Worm (Caenorhabditis elegans) whole organism, L2 larva: ENCODE measurements around the gene skpo-3.
A peak's percentile ranks its signal among the peaks of the same experiment; 100 is the strongest.

Experiments
- C34F6.9 ChIP-seq: fragments of 150-350 bp; optimal IDR thresholded peaks from 2 replicates; lab custom pipeline; 2014; ENCODE audit warnings: missing biosample characterization, missing genetic modification characterization
- F13H6.1 ChIP-seq: sonication (generic microtip); optimal IDR thresholded peaks from 2 replicates; lab custom pipeline; 2016; ENCODE audit warnings: missing genetic modification characterization, missing compliant biosample characterization
- R02D3.7 ChIP-seq: fragments of 150-350 bp; optimal IDR thresholded peaks from 2 replicates; lab custom pipeline; 2014; ENCODE audit warnings: missing biosample characterization, missing genetic modification characterization
- Y55F3AM.14 ChIP-seq: fragments of 200-800 bp; sonication (Bioruptor generic); optimal IDR thresholded peaks from 2 replicates; lab custom pipeline; 2018; ENCODE audit warnings: mild to moderate bottlenecking, missing genetic modification characterization, missing compliant biosample characterization
- ZK546.5 ChIP-seq: sonication (generic microtip); optimal IDR thresholded peaks from 2 replicates; lab custom pipeline; 2017; ENCODE audit warnings: missing biosample characterization, missing genetic modification characterization
- alr-1 ChIP-seq: fragments of 150-350 bp; optimal IDR thresholded peaks from 2 replicates; lab custom pipeline; 2014; ENCODE audit warnings: missing biosample characterization, missing genetic modification characterization
- aly-2 ChIP-seq: fragments of 150-350 bp; optimal IDR thresholded peaks from 2 replicates; lab custom pipeline; 2014; ENCODE audit warnings: missing biosample characterization, missing genetic modification characterization
- blmp-1 ChIP-seq: sonication (generic microtip); optimal IDR thresholded peaks from 2 replicates; lab custom pipeline; 2017; ENCODE audit warnings: missing genetic modification characterization, mild to moderate bottlenecking, missing compliant biosample characterization, antibody characterized with exemption, moderate library complexity; ENCODE audit not compliant: insufficient read depth
- ceh-16 ChIP-seq: fragments of 150-350 bp; optimal IDR thresholded peaks from 2 replicates; lab custom pipeline; 2014; ENCODE audit warnings: missing biosample characterization, missing genetic modification characterization
- ceh-82 ChIP-seq: fragments of 150-350 bp; optimal IDR thresholded peaks from 2 replicates; lab custom pipeline; 2014; ENCODE audit warnings: missing biosample characterization, missing genetic modification characterization
- crh-2 ChIP-seq: sonication (generic microtip); optimal IDR thresholded peaks from 2 replicates; lab custom pipeline; 2017; ENCODE audit warnings: missing biosample characterization, missing genetic modification characterization
- dmd-4 ChIP-seq: sonication (generic microtip); optimal IDR thresholded peaks from 2 replicates; lab custom pipeline; 2017; ENCODE audit warnings: missing biosample characterization, missing genetic modification characterization
- egl-27 ChIP-seq: sonication (generic microtip); optimal IDR thresholded peaks from 3 replicates; lab custom pipeline; 2017; ENCODE audit warnings: missing biosample characterization, missing genetic modification reagents, missing genetic modification characterization
- elt-1 ChIP-seq: fragments of 150-350 bp; optimal IDR thresholded peaks from 2 replicates; lab custom pipeline; 2014; ENCODE audit warnings: missing biosample characterization, missing genetic modification characterization
- fos-1 ChIP-seq: fragments of 150-350 bp; optimal IDR thresholded peaks from 2 replicates; lab custom pipeline; 2014; ENCODE audit warnings: missing biosample characterization, missing genetic modification characterization
- lin-11 ChIP-seq: fragments of 150-350 bp; sonication (generic microtip); optimal IDR thresholded peaks from 2 replicates; lab custom pipeline; 2014; ENCODE audit warnings: missing biosample characterization, missing genetic modification characterization, inconsistent platforms, mixed read lengths
- lin-13 ChIP-seq: fragments of 150-350 bp; optimal IDR thresholded peaks from 2 replicates; lab custom pipeline; 2014; ENCODE audit warnings: missing biosample characterization, missing genetic modification reagents, missing genetic modification characterization
- mab-5 ChIP-seq: fragments of 150-350 bp; optimal IDR thresholded peaks from 2 replicates; lab custom pipeline; 2014; ENCODE audit warnings: missing biosample characterization, missing genetic modification characterization
- mbf-1 ChIP-seq: sonication (generic microtip); optimal IDR thresholded peaks from 2 replicates; lab custom pipeline; 2017; ENCODE audit warnings: missing biosample characterization, missing genetic modification characterization
- mdl-1 ChIP-seq, 2 experiments: fragments of 150-350 bp in 1 of 2; sonication (generic microtip) in 1 of 2; optimal IDR thresholded peaks; 2 replicates each; lab custom pipeline; 2017; ENCODE audit warnings: missing biosample characterization in 2 of 2, missing genetic modification characterization in 2 of 2
- nhr-11 ChIP-seq: fragments of 150-350 bp; optimal IDR thresholded peaks from 2 replicates; lab custom pipeline; 2014; ENCODE audit warnings: missing biosample characterization, missing genetic modification characterization
- nhr-12 ChIP-seq: fragments of 150-350 bp; optimal IDR thresholded peaks from 2 replicates; lab custom pipeline; 2014; ENCODE audit warnings: missing biosample characterization, missing genetic modification characterization
- nhr-129 ChIP-seq: fragments of 150-350 bp; optimal IDR thresholded peaks from 2 replicates; lab custom pipeline; 2014; ENCODE audit warnings: missing biosample characterization, missing genetic modification characterization
- nhr-21 ChIP-seq: fragments of 150-350 bp; optimal IDR thresholded peaks from 2 replicates; lab custom pipeline; 2014; ENCODE audit warnings: missing biosample characterization, missing genetic modification characterization
- nhr-23 ChIP-seq: fragments of 150-350 bp; optimal IDR thresholded peaks from 2 replicates; lab custom pipeline; 2014; ENCODE audit warnings: missing biosample characterization, missing genetic modification reagents, missing genetic modification characterization
- nhr-237 ChIP-seq: fragments of 150-350 bp; optimal IDR thresholded peaks from 2 replicates; lab custom pipeline; 2014; ENCODE audit warnings: missing biosample characterization, missing genetic modification characterization
- nhr-77 ChIP-seq: fragments of 150-350 bp; optimal IDR thresholded peaks from 2 replicates; lab custom pipeline; 2014; ENCODE audit warnings: missing biosample characterization, missing genetic modification characterization
- sem-4 ChIP-seq: fragments of 150-350 bp; optimal IDR thresholded peaks from 2 replicates; lab custom pipeline; 2014; ENCODE audit warnings: missing biosample characterization, missing genetic modification reagents, missing genetic modification characterization
- sma-3 ChIP-seq: sonication (generic microtip); optimal IDR thresholded peaks from 2 replicates; lab custom pipeline; 2016; ENCODE audit warnings: missing genetic modification reagents, missing genetic modification characterization, missing compliant biosample characterization
- sma-9 ChIP-seq, 2 experiments: fragments of 150-350 bp in 1 of 2; sonication (generic microtip) in 1 of 2; optimal IDR thresholded peaks; 2 replicates each; lab custom pipeline; 2014 to 2016; ENCODE audit warnings: missing genetic modification characterization in 2 of 2, mild to moderate bottlenecking in 1 of 2, missing biosample characterization in 1 of 2, missing compliant biosample characterization in 1 of 2, missing genetic modification reagents in 1 of 2, moderate library complexity in 1 of 2
- snpc-4 ChIP-seq: fragments of 150-350 bp; optimal IDR thresholded peaks from 2 replicates; lab custom pipeline; 2014; ENCODE audit warnings: missing biosample characterization, missing genetic modification characterization
- unc-55 ChIP-seq: fragments of 150-350 bp; sonication (generic microtip); optimal IDR thresholded peaks from 3 replicates; lab custom pipeline; 2014; ENCODE audit warnings: missing biosample characterization, missing genetic modification reagents, missing genetic modification characterization
- unc-62 ChIP-seq: fragments of 150-350 bp; optimal IDR thresholded peaks from 2 replicates; lab custom pipeline; 2014; ENCODE audit warnings: missing biosample characterization, missing genetic modification reagents, missing genetic modification characterization
- ztf-1 ChIP-seq: fragments of 200-800 bp; sonication (Bioruptor generic); conservative IDR thresholded peaks from 2 replicates; pipeline ENCODE4 v1.3.6; 2022; ENCODE audit warnings: missing genetic modification characterization, missing compliant biosample characterization
- ztf-11 ChIP-seq: sonication (generic microtip); optimal IDR thresholded peaks from 2 replicates; lab custom pipeline; 2017; ENCODE audit warnings: missing biosample characterization, missing genetic modification characterization

skpo-3 gene

DNA sequence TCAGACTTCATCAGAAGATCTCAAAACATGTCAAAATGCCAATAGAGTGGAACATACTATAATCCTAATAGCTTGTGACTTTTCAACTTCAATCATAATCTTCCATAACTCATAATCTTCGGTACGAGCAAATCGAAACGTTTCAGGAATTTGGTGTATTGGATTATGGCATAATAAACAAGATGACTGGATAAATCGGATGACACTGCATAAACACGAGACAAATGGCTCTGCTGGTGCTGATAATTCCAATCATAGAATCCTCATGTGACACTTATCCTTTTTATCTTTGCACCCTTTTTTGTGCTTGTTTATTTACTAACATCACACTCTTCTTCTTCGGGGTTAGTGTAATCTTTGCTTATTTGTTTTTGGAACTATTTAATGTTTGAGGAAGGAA, 37.4 kb downstream of the skpo-3 start:
- TF ChIP-seq sma-9 (GFP tag; optimal IDR thresholded peaks at IDR 0.05; lab: Kevin White, UChicago), result peak; percentile 4
- no peak for TF ChIP-seq sma-9 (tag; optimal IDR thresholded peaks at IDR 0.05; lab: Kevin White, UChicago)
- no peak for TF ChIP-seq lin-11

DNA sequence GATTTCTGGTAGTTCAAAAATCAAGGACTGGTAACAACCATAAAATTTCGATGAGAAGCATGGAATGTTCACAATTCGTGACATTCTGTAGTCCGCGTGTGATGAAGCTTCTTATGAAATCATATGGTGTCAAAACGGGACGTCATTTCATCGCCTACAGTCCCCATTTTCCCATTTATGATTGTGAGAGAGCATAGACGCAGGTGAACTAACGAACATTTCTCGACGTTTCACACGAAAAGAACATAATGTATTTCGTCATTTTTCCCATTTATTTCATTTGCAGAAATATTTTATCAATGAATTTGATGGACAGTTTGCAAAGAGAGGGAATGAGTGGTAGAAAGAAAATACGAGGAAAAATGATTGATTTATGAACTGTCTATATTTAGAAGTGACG, 41.5 kb downstream of the skpo-3 start:
- TF ChIP-seq sma-9 (GFP tag; optimal IDR thresholded peaks at IDR 0.05; lab: Kevin White, UChicago) (peak; percentile 3), sma-9 (tag; optimal IDR thresholded peaks at IDR 0.05; lab: Kevin White, UChicago) (no peak), ztf-1 (no peak), crh-2 (peak; percentile 14), fos-1 (tag; lab: Kevin White, UChicago) (peak; percentile 61), nhr-11 (tag; lab: Kevin White, UChicago) (no peak)

DNA sequence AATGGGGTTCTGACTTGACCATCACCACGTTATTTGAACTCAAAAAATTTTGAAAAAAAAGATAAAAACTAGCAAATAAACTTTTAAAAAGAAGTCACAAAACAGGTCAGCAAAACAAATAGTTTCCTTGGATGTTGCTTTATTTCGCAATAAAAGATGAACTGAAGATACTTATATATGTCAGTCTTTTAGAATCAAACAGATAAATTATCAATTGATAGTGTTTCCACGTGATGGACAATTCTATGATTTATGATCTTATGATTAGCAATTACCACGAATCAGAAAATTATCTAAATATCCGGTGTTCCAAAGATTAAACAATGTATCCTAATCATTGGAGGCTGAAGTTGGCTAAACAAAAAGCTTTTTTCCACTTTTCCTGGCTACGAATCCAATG, 42.0 kb downstream of the skpo-3 start:
- no peak for TF ChIP-seq Y55F3AM.14 (GFP tag; lab: Kevin White, UChicago)
- TF ChIP-seq aly-2 (tag; lab: Kevin White, UChicago), result no peak
- TF ChIP-seq ceh-16, result no peak
- no peak for TF ChIP-seq elt-1 (tag; lab: Kevin White, UChicago)
- peak; percentile 3 for TF ChIP-seq nhr-129
- TF ChIP-seq ZK546.5 (tag; lab: Kevin White, UChicago), result no peak
- peak; percentile 41 for TF ChIP-seq unc-62
- TF ChIP-seq mbf-1 (tag; lab: Kevin White, UChicago), result no peak
- TF ChIP-seq mab-5 (tag; lab: Kevin White, UChicago), result peak; percentile 69
- TF ChIP-seq nhr-237 (tag; lab: Kevin White, UChicago), result no peak
- TF ChIP-seq alr-1 (tag; lab: Kevin White, UChicago), result no peak
- TF ChIP-seq F13H6.1, result no peak
- TF ChIP-seq nhr-77 (tag; lab: Kevin White, UChicago), result no peak
- TF ChIP-seq lin-13 (GFP tag; lab: Kevin White, UChicago), result no peak
- peak; percentile 22 for TF ChIP-seq egl-27 (tag; lab: Kevin White, UChicago)
- peak; percentile 29 for TF ChIP-seq sma-9 (GFP tag; optimal IDR thresholded peaks at IDR 0.05; lab: Kevin White, UChicago)
- no peak for TF ChIP-seq sma-9 (tag; optimal IDR thresholded peaks at IDR 0.05; lab: Kevin White, UChicago)
- peak; percentile 70 for TF ChIP-seq sma-3 (GFP tag; lab: Kevin White, UChicago)
- TF ChIP-seq ceh-82 (tag; lab: Kevin White, UChicago), result no peak
- no peak for TF ChIP-seq R02D3.7 (tag; lab: Kevin White, UChicago)
- peak; percentile 8 for TF ChIP-seq crh-2
- peak; percentile 69 for TF ChIP-seq blmp-1 (tag; lab: Kevin White, UChicago)
- no peak for TF ChIP-seq sem-4 (tag; lab: Kevin White, UChicago)
- peak; percentile 88 for TF ChIP-seq nhr-21 (tag; lab: Kevin White, UChicago)
- no peak for TF ChIP-seq snpc-4 (tag; lab: Kevin White, UChicago)
- peak in 1 of 2 experiments; percentile 73 for TF ChIP-seq mdl-1 (tag; optimal IDR thresholded peaks at IDR 0.05; lab: Kevin White, UChicago)
- TF ChIP-seq lin-11, result no peak
- TF ChIP-seq dmd-4 (tag; lab: Kevin White, UChicago), result no peak
- peak; percentile 64 for TF ChIP-seq fos-1 (tag; lab: Kevin White, UChicago)
- TF ChIP-seq, all 48 proteins: peak for 11

DNA sequence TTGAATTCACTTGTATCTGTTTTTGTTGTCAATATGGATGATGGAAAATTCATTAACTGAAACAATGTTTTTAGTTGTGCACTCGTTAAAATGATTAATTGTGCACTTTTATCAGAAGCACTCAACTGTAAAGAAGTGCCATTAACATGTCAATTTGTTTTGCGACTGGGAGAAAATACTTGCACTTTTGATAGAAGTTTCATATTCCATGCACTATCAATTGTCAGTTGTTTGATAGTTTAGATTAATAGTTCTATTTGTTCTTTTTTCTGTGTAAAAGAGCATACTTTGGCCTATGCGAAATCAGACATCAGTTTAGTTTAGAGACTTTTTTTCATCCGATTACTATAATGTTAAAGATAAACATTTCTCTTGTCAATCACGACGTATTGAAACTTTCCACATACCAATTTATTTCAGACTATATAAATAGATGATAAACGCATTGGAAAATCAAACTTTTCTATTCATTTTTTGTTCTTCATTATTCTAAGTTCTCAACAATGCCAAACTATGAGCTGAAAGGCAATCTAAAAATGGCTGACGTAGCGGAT, 44.3 kb downstream of the skpo-3 start, which contains the start of gene C30G12.2:
TSS of gene C30G12.2 (plus strand) at position 504 of the 554 bp plus-strand sequence.
- peak; percentile 41 for TF ChIP-seq sma-9 (GFP tag; optimal IDR thresholded peaks at IDR 0.05; lab: Kevin White, UChicago)
- no peak for TF ChIP-seq sma-9 (tag; optimal IDR thresholded peaks at IDR 0.05; lab: Kevin White, UChicago)
- peak; percentile 79 for TF ChIP-seq fos-1 (tag; lab: Kevin White, UChicago)
- TF ChIP-seq ceh-82 (tag; lab: Kevin White, UChicago), result no peak

DNA sequence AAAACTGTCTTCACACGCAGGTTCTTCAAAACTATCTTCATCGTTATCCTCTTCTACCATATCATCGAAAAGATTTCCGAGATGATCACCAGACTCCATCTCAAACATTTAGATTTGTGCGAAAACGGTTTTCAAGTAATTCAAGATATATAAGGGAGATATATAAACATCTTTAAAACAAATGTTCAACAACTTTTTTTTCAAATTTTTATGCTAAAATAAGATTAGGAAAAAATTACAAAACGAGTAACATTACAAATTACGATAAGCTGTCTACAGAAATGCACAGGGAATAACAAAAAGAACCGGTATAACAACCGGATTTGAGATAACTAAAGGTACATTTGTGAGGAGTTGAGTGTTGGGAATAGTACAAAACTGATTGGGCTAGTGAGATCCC, 50.2 kb downstream of the skpo-3 start, which contains the start of gene C30G12.6:
TSS of gene C30G12.6 (minus strand) at position 101 of the 400 bp plus-strand sequence.
- TF ChIP-seq nhr-23, result no peak
- no peak for TF ChIP-seq ztf-11
- no peak for TF ChIP-seq nhr-11 (tag; lab: Kevin White, UChicago)
- no peak for TF ChIP-seq elt-1 (tag; lab: Kevin White, UChicago)
- no peak for TF ChIP-seq nhr-12 (tag; lab: Kevin White, UChicago)
- TF ChIP-seq Y55F3AM.14 (GFP tag; lab: Kevin White, UChicago), result no peak
- TF ChIP-seq unc-55 (GFP tag; lab: Kevin White, UChicago), result no peak
- no peak for TF ChIP-seq mbf-1 (tag; lab: Kevin White, UChicago)
- no peak for TF ChIP-seq sem-4 (tag; lab: Kevin White, UChicago)
- no peak for TF ChIP-seq sma-9 (GFP tag; optimal IDR thresholded peaks at IDR 0.05; lab: Kevin White, UChicago)
- no peak for TF ChIP-seq sma-9 (tag; optimal IDR thresholded peaks at IDR 0.05; lab: Kevin White, UChicago)
- no peak for TF ChIP-seq C34F6.9 (tag; lab: Kevin White, UChicago)
- no peak for TF ChIP-seq nhr-237 (tag; lab: Kevin White, UChicago)
- no peak for TF ChIP-seq fos-1 (tag; lab: Kevin White, UChicago)
